Fruit fly (Drosophila melanogaster) whole organism, embryonic: ENCODE results near the gene HBS1.

ENCODE experiments used
- Adf1 ChIP-seq: fragments of 200-800 bp; sonication (Bioruptor generic); IDR thresholded peaks from 2 replicates; pipeline ENCODE4 v1.3.6; 2022; ENCODE audit warnings: missing biosample characterization, missing genetic modification characterization
- Antp ChIP-seq: fragments of 200-800 bp; sonication (Bioruptor generic); optimal IDR thresholded peaks from 3 replicates; lab custom pipeline; 2016; ENCODE audit warnings: missing biosample characterization, missing genetic modification characterization
- Atf6 ChIP-seq: fragments of 200-800 bp; sonication (Bioruptor generic); IDR thresholded peaks from 2 replicates; pipeline ENCODE4 v1.3.6; 2022; ENCODE audit warnings: missing biosample characterization, missing genetic modification characterization
- CG10654 ChIP-seq: fragments of 200-800 bp; sonication (Bioruptor generic); optimal IDR thresholded peaks from 2 replicates; lab custom pipeline; 2016; ENCODE audit warnings: missing biosample characterization, missing genetic modification characterization
- CG10979 ChIP-seq: fragments of 200-800 bp; sonication (Bioruptor generic); optimal IDR thresholded peaks from 2 replicates; lab custom pipeline; 2018; ENCODE audit warnings: missing biosample characterization, mild to moderate bottlenecking, missing genetic modification characterization, moderate library complexity
- CG11456 ChIP-seq: fragments of 200-800 bp; sonication (Bioruptor generic); IDR thresholded peaks from 3 replicates; pipeline ENCODE4 v1.3.6; 2022; ENCODE audit warnings: missing biosample characterization, missing genetic modification characterization
- CG12391 ChIP-seq: fragments of 200-800 bp; sonication (Bioruptor generic); optimal IDR thresholded peaks from 3 replicates; lab custom pipeline; 2018; ENCODE audit warnings: missing biosample characterization, mild to moderate bottlenecking, missing genetic modification characterization, moderate library complexity
- CG12942 ChIP-seq: fragments of 200-800 bp; sonication (Bioruptor generic); optimal IDR thresholded peaks from 3 replicates; lab custom pipeline; 2016; ENCODE audit warnings: missing biosample characterization, missing genetic modification characterization
- CG15011 ChIP-seq: fragments of 200-800 bp; sonication (Bioruptor generic); optimal IDR thresholded peaks from 3 replicates; lab custom pipeline; 2018; ENCODE audit warnings: missing biosample characterization, mild to moderate bottlenecking, missing genetic modification characterization
- CG16863 ChIP-seq: fragments of 200-800 bp; sonication (Bioruptor generic); optimal IDR thresholded peaks from 3 replicates; lab custom pipeline; 2016; ENCODE audit warnings: missing biosample characterization, missing genetic modification characterization
- CG17328 ChIP-seq: fragments of 200-800 bp; sonication (Bioruptor generic); IDR thresholded peaks from 2 replicates; pipeline ENCODE4 v1.3.6; 2022; ENCODE audit warnings: missing biosample characterization, missing genetic modification characterization
- CG17385 ChIP-seq: fragments of 200-800 bp; sonication (Bioruptor generic); optimal IDR thresholded peaks from 3 replicates; lab custom pipeline; 2018; ENCODE audit warnings: missing biosample characterization, mild to moderate bottlenecking, missing genetic modification characterization
- CG34224 ChIP-seq: fragments of 200-800 bp; sonication (Bioruptor generic); IDR thresholded peaks from 3 replicates; pipeline ENCODE4 v1.3.6; 2022; ENCODE audit warnings: missing biosample characterization, missing genetic modification characterization; ENCODE audit not compliant: partially characterized antibody
- CG4328 ChIP-seq: fragments of 200-800 bp; sonication (Bioruptor generic); optimal IDR thresholded peaks from 3 replicates; lab custom pipeline; 2017; ENCODE audit warnings: missing biosample characterization, missing genetic modification reagents, missing genetic modification characterization
- CG6683 ChIP-seq: fragments of 200-800 bp; sonication (Bioruptor generic); optimal IDR thresholded peaks from 2 replicates; lab custom pipeline; 2017; ENCODE audit warnings: missing biosample characterization, mild to moderate bottlenecking, missing genetic modification characterization, missing genetic modification reagents
- CG7556 ChIP-seq: fragments of 200-800 bp; sonication (Bioruptor generic); optimal IDR thresholded peaks from 2 replicates; lab custom pipeline; 2017; ENCODE audit warnings: missing biosample characterization, mild to moderate bottlenecking, missing genetic modification characterization
- CG9609 ChIP-seq: fragments of 200-800 bp; sonication (Bioruptor generic); optimal IDR thresholded peaks from 3 replicates; lab custom pipeline; 2016; ENCODE audit warnings: missing biosample characterization, missing genetic modification characterization
- CG9727 ChIP-seq: fragments of 200-800 bp; sonication (Bioruptor generic); optimal IDR thresholded peaks from 3 replicates; lab custom pipeline; 2017; ENCODE audit warnings: missing biosample characterization, mild to moderate bottlenecking, missing genetic modification characterization
- CG9817 ChIP-seq: fragments of 200-800 bp; sonication (Bioruptor generic); optimal IDR thresholded peaks from 2 replicates; lab custom pipeline; 2018; ENCODE audit warnings: missing biosample characterization, mild to moderate bottlenecking, missing genetic modification characterization, moderate library complexity
- CG9876 ChIP-seq: fragments of 200-800 bp; sonication (Bioruptor generic); optimal IDR thresholded peaks from 2 replicates; lab custom pipeline; 2016; ENCODE audit warnings: missing biosample characterization, missing genetic modification characterization
- Deaf1 ChIP-seq: fragments of 200-800 bp; optimal IDR thresholded peaks from 3 replicates; lab custom pipeline; 2019; ENCODE audit warnings: missing biosample characterization, mild to moderate bottlenecking, missing genetic modification characterization, moderate library complexity
- Dfd ChIP-seq, 2 experiments: fragments of >200 bp; optimal IDR thresholded peaks; 2 replicates each; lab custom pipeline; 2017; ENCODE audit warnings: missing biosample characterization in 2 of 2, missing genetic modification characterization in 2 of 2
- Dll ChIP-seq: fragments of 200-800 bp; sonication (Bioruptor generic); IDR thresholded peaks from 4 replicates; pipeline ENCODE4 v1.3.6; 2022; ENCODE audit warnings: missing biosample characterization, missing genetic modification characterization; ENCODE audit not compliant: partially characterized antibody
- Ets65A ChIP-seq: fragments of 200-800 bp; sonication (Bioruptor generic); peaks from one replicate; lab custom pipeline; 2016; ENCODE audit warnings: missing biosample characterization, missing genetic modification characterization
- HLH54F ChIP-seq: fragments of 200-800 bp; sonication (Bioruptor generic); optimal IDR thresholded peaks from 3 replicates; lab custom pipeline; 2016; ENCODE audit warnings: missing biosample characterization, missing genetic modification characterization
- Lhr ChIP-seq: fragments of 200-800 bp; sonication (Bioruptor generic); optimal IDR thresholded peaks from 3 replicates; lab custom pipeline; 2017; ENCODE audit warnings: mild to moderate bottlenecking, missing biosample characterization, missing genetic modification reagents, missing genetic modification characterization
- NK7.1 ChIP-seq: fragments of 200-800 bp; sonication (Bioruptor generic); optimal IDR thresholded peaks from 3 replicates; lab custom pipeline; 2016; ENCODE audit warnings: missing biosample characterization, missing genetic modification characterization
- Oaz ChIP-seq: fragments of 200-800 bp; sonication (Bioruptor generic); IDR thresholded peaks from 2 replicates; pipeline ENCODE4 v1.3.6; 2022; ENCODE audit warnings: missing biosample characterization, missing genetic modification characterization
- Poxn ChIP-seq: fragments of 200-800 bp; sonication (Bioruptor generic); IDR thresholded peaks from 2 replicates; pipeline ENCODE4 v1.3.6; 2022; ENCODE audit warnings: missing biosample characterization, missing genetic modification characterization
- Rx ChIP-seq: fragments of 200-800 bp; sonication (Bioruptor generic); IDR thresholded peaks from 2 replicates; pipeline ENCODE4 v1.3.6; 2022; ENCODE audit warnings: missing biosample characterization, missing genetic modification characterization
- Side ChIP-seq: fragments of 200-800 bp; sonication (Bioruptor generic); optimal IDR thresholded peaks from 2 replicates; lab custom pipeline; 2016; ENCODE audit warnings: missing biosample characterization, missing genetic modification characterization
- abd-A ChIP-seq: fragments of 200-800 bp; sonication (Bioruptor generic); optimal IDR thresholded peaks from 3 replicates; lab custom pipeline; 2019; ENCODE audit warnings: missing biosample characterization, mild to moderate bottlenecking, missing genetic modification characterization, moderate library complexity
- ash1 ChIP-seq: fragments of 200-800 bp; sonication (Bioruptor generic); optimal IDR thresholded peaks from 2 replicates; lab custom pipeline; 2018; ENCODE audit warnings: missing biosample characterization, mild to moderate bottlenecking, missing genetic modification characterization
- cg ChIP-seq: fragments of 200-800 bp; sonication (Bioruptor generic); optimal IDR thresholded peaks from 3 replicates; lab custom pipeline; 2019; ENCODE audit warnings: missing biosample characterization, mild to moderate bottlenecking, missing genetic modification characterization, moderate library complexity
- croc ChIP-seq: fragments of 200-800 bp; sonication (Bioruptor generic); conservative IDR thresholded peaks from 3 replicates; pipeline ENCODE4 v1.3.6; 2022; ENCODE audit warnings: missing biosample characterization, missing genetic modification characterization
- cwo ChIP-seq: fragments of 200-800 bp; sonication (Bioruptor generic); optimal IDR thresholded peaks from 3 replicates; lab custom pipeline; 2017; ENCODE audit warnings: missing biosample characterization, missing genetic modification characterization, mild to moderate bottlenecking, moderate library complexity, missing genetic modification reagents
- dan ChIP-seq: fragments of 200-800 bp; sonication (Bioruptor generic); IDR thresholded peaks from 2 replicates; pipeline ENCODE4 v1.3.6; 2022; ENCODE audit warnings: missing biosample characterization, missing genetic modification characterization
- gfzf ChIP-seq: fragments of 200-800 bp; sonication (Bioruptor generic); optimal IDR thresholded peaks from 2 replicates; lab custom pipeline; 2016; ENCODE audit warnings: missing biosample characterization, mild to moderate bottlenecking, missing genetic modification characterization, moderate library complexity
- gro ChIP-seq: fragments of 200-800 bp; sonication (Bioruptor generic); optimal IDR thresholded peaks from 2 replicates; lab custom pipeline; 2016; ENCODE audit warnings: missing biosample characterization, missing genetic modification characterization
- her ChIP-seq: fragments of 200-800 bp; sonication (Bioruptor generic); optimal IDR thresholded peaks from 2 replicates; lab custom pipeline; 2016; ENCODE audit warnings: missing biosample characterization, missing genetic modification characterization
- kah ChIP-seq: fragments of 200-800 bp; sonication (Bioruptor generic); optimal IDR thresholded peaks from 2 replicates; lab custom pipeline; 2018; ENCODE audit warnings: missing biosample characterization, mild to moderate bottlenecking, missing genetic modification characterization
- kay ChIP-seq: fragments of 200-800 bp; sonication (Bioruptor generic); optimal IDR thresholded peaks from 2 replicates; lab custom pipeline; 2016; ENCODE audit warnings: missing biosample characterization, missing genetic modification characterization
- salm ChIP-seq: fragments of 200-800 bp; sonication (Bioruptor generic); optimal IDR thresholded peaks from 2 replicates; lab custom pipeline; 2018; ENCODE audit warnings: missing biosample characterization, mild to moderate bottlenecking, missing genetic modification characterization
- scrt ChIP-seq: fragments of 200-800 bp; sonication (Bioruptor generic); optimal IDR thresholded peaks from 2 replicates; lab custom pipeline; 2018; ENCODE audit warnings: missing biosample characterization, mild to moderate bottlenecking, missing genetic modification characterization, moderate library complexity
- slou ChIP-seq: fragments of 200-800 bp; sonication (Bioruptor generic); optimal IDR thresholded peaks from 3 replicates; lab custom pipeline; 2016; ENCODE audit warnings: missing biosample characterization, missing genetic modification characterization
- sob ChIP-seq: fragments of 200-800 bp; sonication (Bioruptor generic); IDR thresholded peaks from 2 replicates; pipeline ENCODE4 v1.3.6; 2022; ENCODE audit warnings: missing biosample characterization, missing genetic modification characterization
- stwl ChIP-seq: fragments of 200-800 bp; sonication (Bioruptor generic); optimal IDR thresholded peaks from 3 replicates; lab custom pipeline; 2018; ENCODE audit warnings: missing biosample characterization, mild to moderate bottlenecking, missing genetic modification characterization, moderate library complexity
- trh ChIP-seq: fragments of 200-800 bp; sonication (Bioruptor generic); optimal IDR thresholded peaks from 2 replicates; lab custom pipeline; 2016; ENCODE audit warnings: missing biosample characterization, missing genetic modification characterization
- zen2 ChIP-seq: fragments of 200-800 bp; sonication (Bioruptor generic); IDR thresholded peaks from 3 replicates; pipeline ENCODE4 v1.3.6; 2022; ENCODE audit warnings: missing biosample characterization, missing genetic modification characterization; ENCODE audit not compliant: partially characterized antibody

HBS1 gene

DNA sequence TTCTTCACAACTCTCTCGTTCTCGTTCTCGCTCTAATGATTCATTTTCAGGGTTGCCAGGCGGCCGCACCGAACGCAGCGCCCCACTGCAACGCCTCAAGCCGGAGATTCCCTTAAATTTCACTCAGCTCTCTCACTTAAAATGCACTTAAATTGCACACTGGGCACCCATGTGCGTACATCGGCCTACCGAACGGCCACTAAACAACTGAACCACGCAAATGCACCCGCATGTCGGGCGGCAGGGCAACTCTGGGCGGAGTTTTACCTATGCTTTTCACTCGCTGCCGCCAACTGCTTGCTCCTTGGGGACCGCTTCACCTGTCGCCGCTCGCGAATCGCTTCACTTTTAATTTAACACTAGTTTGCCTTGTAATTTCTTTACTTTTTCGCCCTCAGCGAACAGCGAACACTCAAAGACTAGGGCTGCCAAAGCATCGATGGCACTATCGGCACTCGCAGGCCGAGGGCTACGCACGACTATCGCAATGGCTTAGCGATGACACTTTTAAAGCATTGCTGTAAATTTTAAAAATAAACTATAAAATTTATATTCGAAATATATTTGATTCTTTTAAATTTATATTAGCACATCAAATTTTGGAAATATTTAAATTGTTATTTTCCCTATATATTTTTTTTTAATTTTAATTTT is 3.1 kb downstream of the HBS1 start, which contains the start of gene Rap1:
TSS of gene Rap1 (minus strand) at position 446 of the 654 bp plus-strand sequence.
- TF ChIP-seq Rx (GFP tag; lab: Robert Waterston, UW) (peak; percentile 46), her (GFP tag; lab: Kevin White, UChicago) (peak; percentile 53), Lhr (GFP tag; lab: Kevin White, UChicago) (peak; percentile 19), CG6683 (peak; percentile 2), CG9876 (peak; percentile 42), CG16863 (peak; percentile 25), cwo (GFP tag; lab: Kevin White, UChicago) (peak; percentile 6), CG7556 (peak; percentile 23), dan (0 out of 2 replicates have a peak, but pooled peaks have one; percentile 4), Ets65A (peak; percentile 97), Side (peak; percentile 72), Dll (GFP tag; lab: Robert Waterston, UW) (peak; percentile 89), trh (GFP tag; lab: Kevin White, UChicago) (peak; percentile 22), CG10654 (GFP tag; lab: Kevin White, UChicago) (peak; percentile 46), kay (GFP tag; lab: Kevin White, UChicago) (peak; percentile 95), abd-A (tag; lab: Kevin White, UChicago) (no peak), CG17328 (peak; percentile 54), CG12391 (tag; lab: Kevin White, UChicago) (peak; percentile 70), CG9817 (tag; lab: Kevin White, UChicago) (peak; percentile 59), zen2 (GFP tag; lab: Robert Waterston, UW) (peak; percentile 73; the same call in 2 of the 3 replicates), salm (tag; lab: Kevin White, UChicago) (no peak), CG10979 (peak; percentile 48), CG9727 (GFP tag; lab: Kevin White, UChicago) (peak; percentile 86), Oaz (GFP tag; lab: Robert Waterston, UW) (peak; percentile 44; the same call in 1 of the 2 replicates), CG15011 (GFP tag; lab: Kevin White, UChicago) (no peak), CG11456 (GFP tag; lab: Robert Waterston, UW) (peak; percentile 90), kah (GFP tag; lab: Kevin White, UChicago) (no peak), Poxn (GFP tag; lab: Robert Waterston, UW) (0 out of 2 replicates have a peak, but pooled peaks have one; percentile 26), croc (GFP tag; lab: Robert Waterston, UW) (peak; percentile 51; the same call in 2 of the 3 replicates), ash1 (GFP tag; lab: Kevin White, UChicago) (no peak), NK7.1 (peak; percentile 52), stwl (tag; lab: Kevin White, UChicago) (peak; percentile 27), Antp (GFP tag; lab: Kevin White, UChicago) (peak; percentile 82), Atf6 (GFP tag; lab: Robert Waterston, UW) (peak; percentile 64; the same call in 1 of the 2 replicates), CG34224 (GFP tag; lab: Robert Waterston, UW) (peak; percentile 85), CG17385 (GFP tag; lab: Kevin White, UChicago) (no peak), CG12942 (GFP tag; lab: Kevin White, UChicago) (peak; percentile 16), scrt (GFP tag; lab: Kevin White, UChicago) (peak; percentile 4), Adf1 (GFP tag; lab: Robert Waterston, UW) (peak; percentile 36), CG9609 (GFP tag; lab: Kevin White, UChicago) (peak; percentile 29), HLH54F (peak; percentile 49), gro (peak; percentile 40), Dfd (GFP tag; optimal IDR thresholded peaks at IDR 0.05; lab: Kevin White, UChicago) (no peak), slou (GFP tag; lab: Kevin White, UChicago) (peak; percentile 50), sob (peak; percentile 90), Deaf1 (peak; percentile 12), CG4328 (GFP tag; lab: Kevin White, UChicago) (peak; percentile 62), gfzf (GFP tag; lab: Kevin White, UChicago) (peak; percentile 16), cg (peak; percentile 58)
